Worm (Caenorhabditis elegans): ENCODE measurements around the gene Y46D2A.1.

DNA sequence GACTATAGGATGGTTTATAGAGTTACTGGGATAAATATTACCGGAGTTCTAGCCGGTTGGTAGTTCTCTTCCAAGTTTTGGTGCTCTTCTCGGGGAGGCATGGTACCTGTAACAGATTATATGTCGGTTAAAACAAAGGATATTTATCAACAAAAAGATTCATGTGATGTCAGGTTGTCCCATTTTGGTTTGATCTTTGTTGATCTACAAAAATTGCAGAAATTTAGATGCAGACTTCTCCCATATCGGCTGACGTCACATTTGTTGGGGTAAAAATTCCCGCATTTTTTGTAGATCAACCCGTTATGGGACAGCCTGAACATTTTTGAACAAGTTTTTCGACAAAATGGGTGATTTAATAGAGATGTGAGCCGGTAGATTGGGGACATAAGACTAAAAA lies 45.7 kb downstream of the Y46D2A.1 start, which contains the start of gene Y49F6C.7:
- TF ChIP-seq ref-1 (GFP tag; conservative IDR thresholded peaks at IDR 0.05) (no peak), tab-1 (GFP tag; IDR thresholded peaks at IDR 0.05) (no peak), klf-2 (GFP tag; conservative IDR thresholded peaks at IDR 0.05) (no peak), cog-1 (tag; optimal IDR thresholded peaks at IDR 0.05) (no peak)

Data from whole organism, midembryonic.